Fruit fly (Drosophila melanogaster) whole organism, embryonic: ENCODE measurements around the gene mRpS30.

Source experiments
- Aef1 ChIP-seq: fragments of 200-800 bp; sonication (Bioruptor generic); IDR thresholded peaks from 3 replicates; pipeline ENCODE4 v1.3.6; 2022; ENCODE audit warnings: missing biosample characterization, missing genetic modification characterization
- B-H2 ChIP-seq: fragments of 200-800 bp; sonication (Bioruptor generic); optimal IDR thresholded peaks from 2 replicates; lab custom pipeline; 2018; ENCODE audit warnings: missing biosample characterization, mild to moderate bottlenecking, missing genetic modification characterization
- CG10147 ChIP-seq: fragments of 200-800 bp; sonication (Bioruptor generic); optimal IDR thresholded peaks from 2 replicates; lab custom pipeline; 2019; ENCODE audit warnings: missing biosample characterization, mild to moderate bottlenecking, missing genetic modification characterization, moderate library complexity
- CG10462 ChIP-seq: fragments of 200-800 bp; sonication (Bioruptor generic); optimal IDR thresholded peaks from 2 replicates; lab custom pipeline; 2016; ENCODE audit warnings: missing biosample characterization, missing genetic modification characterization
- CG10979 ChIP-seq: fragments of 200-800 bp; sonication (Bioruptor generic); optimal IDR thresholded peaks from 2 replicates; lab custom pipeline; 2018; ENCODE audit warnings: missing biosample characterization, mild to moderate bottlenecking, missing genetic modification characterization, moderate library complexity
- CG1233 ChIP-seq: fragments of 200-800 bp; sonication (Bioruptor generic); optimal IDR thresholded peaks from 4 replicates; lab custom pipeline; 2018; ENCODE audit warnings: missing biosample characterization, mild to moderate bottlenecking, missing genetic modification characterization
- CG13123 ChIP-seq: fragments of 200-800 bp; sonication (Bioruptor generic); optimal IDR thresholded peaks from 2 replicates; lab custom pipeline; 2016; ENCODE audit warnings: missing biosample characterization, missing genetic modification characterization
- CG13287 ChIP-seq: fragments of 200-800 bp; sonication (Bioruptor generic); IDR thresholded peaks from 2 replicates; pipeline ENCODE4 v1.3.6; 2022; ENCODE audit warnings: missing biosample characterization, missing genetic modification characterization; ENCODE audit not compliant: partially characterized antibody
- CG13296 ChIP-seq: fragments of 200-800 bp; sonication (Bioruptor generic); optimal IDR thresholded peaks from 3 replicates; lab custom pipeline; 2018; ENCODE audit warnings: missing biosample characterization, mild to moderate bottlenecking, missing genetic modification characterization
- CG14667 ChIP-seq: fragments of 200-800 bp; sonication (Bioruptor generic); IDR thresholded peaks from 2 replicates; pipeline ENCODE4 v1.3.6; 2022; ENCODE audit warnings: missing biosample characterization, missing genetic modification characterization
- CG1647 ChIP-seq: fragments of 200-800 bp; sonication (Bioruptor generic); optimal IDR thresholded peaks from 3 replicates; lab custom pipeline; 2016; ENCODE audit warnings: missing biosample characterization, missing genetic modification characterization
- CG17186 ChIP-seq: fragments of 200-800 bp; sonication (Bioruptor generic); optimal IDR thresholded peaks from 3 replicates; lab custom pipeline; 2017; ENCODE audit warnings: missing biosample characterization, missing genetic modification reagents, missing genetic modification characterization
- CG17361 ChIP-seq: fragments of 200-800 bp; sonication (Bioruptor generic); IDR thresholded peaks from 3 replicates; pipeline ENCODE4 v1.3.6; 2022; ENCODE audit warnings: missing biosample characterization, missing genetic modification characterization
- CG18619 ChIP-seq: fragments of 200-800 bp; sonication (Bioruptor generic); optimal IDR thresholded peaks from 3 replicates; lab custom pipeline; 2017; ENCODE audit warnings: missing biosample characterization, mild to moderate bottlenecking, missing genetic modification characterization
- CG33557 ChIP-seq: fragments of 200-800 bp; sonication (Bioruptor generic); optimal IDR thresholded peaks from 2 replicates; lab custom pipeline; 2019; ENCODE audit warnings: missing biosample characterization, mild to moderate bottlenecking, missing genetic modification characterization, moderate library complexity
- CG34422 ChIP-seq: fragments of 200-800 bp; sonication (Bioruptor generic); IDR thresholded peaks from 3 replicates; pipeline ENCODE4 v1.3.6; 2022; ENCODE audit warnings: missing biosample characterization, missing genetic modification characterization
- CG4282 ChIP-seq: fragments of 200-800 bp; sonication (Bioruptor generic); optimal IDR thresholded peaks from 2 replicates; lab custom pipeline; 2016; ENCODE audit warnings: missing biosample characterization, missing genetic modification characterization
- CG4404 ChIP-seq: fragments of 200-800 bp; sonication (Bioruptor generic); IDR thresholded peaks from 2 replicates; pipeline ENCODE4 v1.3.6; 2022; ENCODE audit warnings: missing biosample characterization, missing genetic modification characterization
- CG4730 ChIP-seq: fragments of 200-800 bp; sonication (Bioruptor generic); IDR thresholded peaks from 2 replicates; pipeline ENCODE4 v1.3.6; 2022; ENCODE audit warnings: missing biosample characterization, missing genetic modification characterization
- CG5245 ChIP-seq: fragments of 200-800 bp; sonication (Bioruptor generic); optimal IDR thresholded peaks from 3 replicates; lab custom pipeline; 2016; ENCODE audit warnings: missing biosample characterization, missing genetic modification characterization
- CG7357 ChIP-seq: fragments of 200-800 bp; sonication (Bioruptor generic); IDR thresholded peaks from 3 replicates; pipeline ENCODE4 v1.3.6; 2022; ENCODE audit warnings: missing biosample characterization, missing genetic modification characterization
- CG9609 ChIP-seq: fragments of 200-800 bp; sonication (Bioruptor generic); optimal IDR thresholded peaks from 3 replicates; lab custom pipeline; 2016; ENCODE audit warnings: missing biosample characterization, missing genetic modification characterization
- CG9727 ChIP-seq: fragments of 200-800 bp; sonication (Bioruptor generic); optimal IDR thresholded peaks from 3 replicates; lab custom pipeline; 2017; ENCODE audit warnings: missing biosample characterization, mild to moderate bottlenecking, missing genetic modification characterization
- Chrac-16 ChIP-seq: fragments of 200-800 bp; sonication (Bioruptor generic); optimal IDR thresholded peaks from 3 replicates; lab custom pipeline; 2016; ENCODE audit warnings: missing biosample characterization, missing genetic modification characterization
- HHEX ChIP-seq: fragments of 200-800 bp; sonication (Bioruptor generic); optimal IDR thresholded peaks from 3 replicates; lab custom pipeline; 2017; ENCODE audit warnings: missing biosample characterization, mild to moderate bottlenecking, missing genetic modification characterization, missing genetic modification reagents
- HLH54F ChIP-seq: fragments of 200-800 bp; sonication (Bioruptor generic); optimal IDR thresholded peaks from 3 replicates; lab custom pipeline; 2016; ENCODE audit warnings: missing biosample characterization, missing genetic modification characterization
- Hr3 ChIP-seq: fragments of 200-800 bp; sonication (Bioruptor generic); optimal IDR thresholded peaks from 3 replicates; lab custom pipeline; 2016; ENCODE audit warnings: missing biosample characterization, missing genetic modification characterization
- Lhr ChIP-seq: fragments of 200-800 bp; sonication (Bioruptor generic); optimal IDR thresholded peaks from 3 replicates; lab custom pipeline; 2017; ENCODE audit warnings: mild to moderate bottlenecking, missing biosample characterization, missing genetic modification reagents, missing genetic modification characterization
- Mad ChIP-seq: fragments of 200-800 bp; sonication (Bioruptor generic); optimal IDR thresholded peaks from 2 replicates; lab custom pipeline; 2016; ENCODE audit warnings: missing biosample characterization, missing genetic modification characterization
- Max ChIP-seq: fragments of 200-800 bp; sonication (Bioruptor generic); optimal IDR thresholded peaks from 2 replicates; lab custom pipeline; 2016; ENCODE audit warnings: missing biosample characterization, mild to moderate bottlenecking, missing genetic modification characterization
- Myb ChIP-seq: fragments of 200-800 bp; sonication (Bioruptor generic); optimal IDR thresholded peaks from 2 replicates; lab custom pipeline; 2016; ENCODE audit warnings: missing biosample characterization, missing genetic modification characterization
- NK7.1 ChIP-seq: fragments of 200-800 bp; sonication (Bioruptor generic); optimal IDR thresholded peaks from 3 replicates; lab custom pipeline; 2016; ENCODE audit warnings: missing biosample characterization, missing genetic modification characterization
- Oaz ChIP-seq: fragments of 200-800 bp; sonication (Bioruptor generic); IDR thresholded peaks from 2 replicates; pipeline ENCODE4 v1.3.6; 2022; ENCODE audit warnings: missing biosample characterization, missing genetic modification characterization
- Poxn ChIP-seq: fragments of 200-800 bp; sonication (Bioruptor generic); IDR thresholded peaks from 2 replicates; pipeline ENCODE4 v1.3.6; 2022; ENCODE audit warnings: missing biosample characterization, missing genetic modification characterization
- Sin3A ChIP-seq: fragments of >200 bp; optimal IDR thresholded peaks from 2 replicates; lab custom pipeline; 2018
- bbx ChIP-seq: fragments of 200-800 bp; sonication (Bioruptor generic); IDR thresholded peaks from 2 replicates; pipeline ENCODE4 v1.3.6; 2022; ENCODE audit warnings: missing biosample characterization, missing genetic modification characterization; ENCODE audit not compliant: partially characterized antibody
- bigmax ChIP-seq: fragments of 200-800 bp; sonication (Bioruptor generic); optimal IDR thresholded peaks from 2 replicates; lab custom pipeline; 2018; ENCODE audit warnings: missing biosample characterization, mild to moderate bottlenecking, missing genetic modification characterization
- bsh ChIP-seq, 2 experiments: fragments of 200-800 bp; sonication (Bioruptor generic); optimal IDR thresholded peaks; 2 replicates each; lab custom pipeline; 2017 to 2018; ENCODE audit warnings: mild to moderate bottlenecking in 2 of 2, missing biosample characterization in 2 of 2, missing genetic modification characterization in 2 of 2, moderate library complexity in 1 of 2
- corto ChIP-seq: fragments of 200-800 bp; sonication (Bioruptor generic); optimal IDR thresholded peaks from 2 replicates; lab custom pipeline; 2016; ENCODE audit warnings: missing biosample characterization, mild to moderate bottlenecking, missing genetic modification characterization, moderate library complexity
- cwo ChIP-seq: fragments of 200-800 bp; sonication (Bioruptor generic); optimal IDR thresholded peaks from 3 replicates; lab custom pipeline; 2017; ENCODE audit warnings: missing biosample characterization, missing genetic modification characterization, mild to moderate bottlenecking, moderate library complexity, missing genetic modification reagents
- gfzf ChIP-seq: fragments of 200-800 bp; sonication (Bioruptor generic); optimal IDR thresholded peaks from 2 replicates; lab custom pipeline; 2016; ENCODE audit warnings: missing biosample characterization, mild to moderate bottlenecking, missing genetic modification characterization, moderate library complexity
- lmd ChIP-seq: fragments of 200-800 bp; sonication (Bioruptor generic); IDR thresholded peaks from 2 replicates; pipeline ENCODE4 v1.3.6; 2022; ENCODE audit warnings: missing biosample characterization, missing genetic modification characterization
- org-1 ChIP-seq: fragments of 200-800 bp; sonication (Bioruptor generic); optimal IDR thresholded peaks from 2 replicates; lab custom pipeline; 2017; ENCODE audit warnings: missing biosample characterization, missing genetic modification characterization
- p53 ChIP-seq: fragments of 200-800 bp; sonication (Bioruptor generic); optimal IDR thresholded peaks from 2 replicates; lab custom pipeline; 2016; ENCODE audit warnings: missing biosample characterization, missing genetic modification characterization
- pita ChIP-seq: fragments of 200-800 bp; sonication (Bioruptor generic); optimal IDR thresholded peaks from 2 replicates; lab custom pipeline; 2017; ENCODE audit warnings: missing biosample characterization, mild to moderate bottlenecking, missing genetic modification characterization
- pzg ChIP-seq: fragments of 200-800 bp; sonication (Bioruptor generic); optimal IDR thresholded peaks from 3 replicates; lab custom pipeline; 2018; ENCODE audit warnings: missing biosample characterization, mild to moderate bottlenecking, missing genetic modification characterization, moderate library complexity
- sima ChIP-seq: fragments of 200-800 bp; sonication (Bioruptor generic); optimal IDR thresholded peaks from 2 replicates; lab custom pipeline; 2016; ENCODE audit warnings: missing biosample characterization, missing genetic modification characterization
- sisA ChIP-seq: fragments of 200-800 bp; sonication (Bioruptor generic); IDR thresholded peaks from 2 replicates; pipeline ENCODE4 v1.3.6; 2022; ENCODE audit warnings: missing biosample characterization, missing genetic modification characterization
- tap ChIP-seq: fragments of 200-800 bp; optimal IDR thresholded peaks from 3 replicates; lab custom pipeline; 2019; ENCODE audit warnings: missing biosample characterization, mild to moderate bottlenecking, missing genetic modification characterization, moderate library complexity
- tio ChIP-seq: fragments of 200-800 bp; sonication (Bioruptor generic); optimal IDR thresholded peaks from 2 replicates; lab custom pipeline; 2017; ENCODE audit warnings: missing biosample characterization, missing genetic modification characterization, inconsistent platforms
- unc-4 ChIP-seq: fragments of 200-800 bp; sonication (Bioruptor generic); IDR thresholded peaks from 2 replicates; pipeline ENCODE4 v1.3.6; 2022; ENCODE audit warnings: missing biosample characterization, missing genetic modification characterization; ENCODE audit not compliant: partially characterized antibody
- wdn ChIP-seq: fragments of 200-800 bp; sonication (Bioruptor generic); IDR thresholded peaks from 2 replicates; pipeline ENCODE4 v1.3.6; 2022; ENCODE audit warnings: missing biosample characterization, missing genetic modification characterization

mRpS30 gene

dm6 chrX:15748945-15749344 is 36.9 kb upstream of the mRpS30 start, which contains the start of gene Mvd (continued):
- TF ChIP-seq CG18619 (GFP tag; lab: Kevin White, UChicago) (no peak), bigmax (GFP tag; lab: Kevin White, UChicago) (peak; percentile 68), pzg (GFP tag; lab: Kevin White, UChicago) (peak; percentile 92), org-1 (GFP tag; lab: Kevin White, UChicago) (no peak), Chrac-16 (GFP tag; lab: Kevin White, UChicago) (no peak), p53 (no peak), CG5245 (GFP tag; lab: Kevin White, UChicago) (no peak), Myb (GFP tag; lab: Kevin White, UChicago) (peak; percentile 53), CG17361 (no peak), CG33557 (GFP tag; lab: Kevin White, UChicago) (no peak), HLH54F (no peak), cwo (GFP tag; lab: Kevin White, UChicago) (no peak), Oaz (GFP tag; lab: Robert Waterston, UW) (no peak), CG4282 (GFP tag; lab: Kevin White, UChicago) (no peak), B-H2 (peak; percentile 10), corto (GFP tag; lab: Kevin White, UChicago) (no peak), Mad (no peak), lmd (no peak), CG4404 (no peak), CG1647 (no peak), CG14667 (GFP tag; lab: Robert Waterston, UW) (no peak), Hr3 (GFP tag; lab: Kevin White, UChicago) (peak; percentile 0), CG9727 (no peak), CG10462 (no peak), Sin3A (lab: Kevin White, UChicago) (peak; percentile 4), unc-4 (GFP tag; lab: Robert Waterston, UW) (0 out of 2 replicates have a peak, but pooled peaks have one; percentile 35), CG9609 (GFP tag; lab: Kevin White, UChicago) (no peak), pita (GFP tag; lab: Kevin White, UChicago) (peak; percentile 65), CG4730 (GFP tag; lab: Robert Waterston, UW) (no peak), Poxn (GFP tag; lab: Robert Waterston, UW) (no peak), HHEX (GFP tag; lab: Kevin White, UChicago) (no peak), bbx (GFP tag; lab: Robert Waterston, UW) (peak; percentile 45), sisA (GFP tag; lab: Robert Waterston, UW) (no peak), Lhr (peak; percentile 29), NK7.1 (GFP tag; lab: Kevin White, UChicago) (no peak), CG17186 (GFP tag; lab: Kevin White, UChicago) (peak; percentile 26), Aef1 (no peak), CG10979 (tag; lab: Kevin White, UChicago) (no peak), bsh (GFP tag; optimal IDR thresholded peaks at IDR 0.05; lab: Kevin White, UChicago) (no peak), sima (no peak), CG10147 (GFP tag; lab: Kevin White, UChicago) (no peak), tio (GFP tag; lab: Kevin White, UChicago) (no peak), gfzf (GFP tag; lab: Kevin White, UChicago) (peak; percentile 94), CG13287 (GFP tag; lab: Robert Waterston, UW) (peak; percentile 65), CG7357 (GFP tag; lab: Robert Waterston, UW) (no peak), Max (GFP tag; lab: Kevin White, UChicago) (peak; percentile 11), wdn (no peak), CG34422 (no peak; the same call in 2 of the 3 replicates), CG13123 (GFP tag; lab: Kevin White, UChicago) (no peak), CG1233 (GFP tag; lab: Kevin White, UChicago) (no peak), tap (no peak), CG13296 (GFP tag; lab: Kevin White, UChicago) (no peak)
